Fruit fly (Drosophila melanogaster): ENCODE measurements around the gene Mcm6.

The Mcm6 gene

DNA sequence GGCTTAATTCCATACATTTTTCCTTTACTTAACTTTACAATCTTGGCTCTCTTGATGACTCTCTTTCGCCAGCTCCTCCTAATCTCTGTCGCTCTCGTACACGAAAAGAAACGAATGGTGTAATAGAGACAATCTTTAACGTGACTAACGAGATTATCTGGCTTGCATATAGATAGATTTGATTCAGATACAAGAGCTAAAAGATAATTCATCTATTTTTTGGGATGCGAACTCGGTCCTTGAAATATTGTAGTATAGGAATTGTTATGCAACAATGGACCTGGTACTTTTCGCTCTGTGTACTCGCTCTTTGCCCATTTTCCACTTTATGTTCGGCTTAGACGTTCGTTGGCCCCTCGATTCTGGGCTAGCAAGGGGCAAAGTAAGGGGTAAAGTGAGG is 37.1 kb downstream of the Mcm6 start (continued):
- TF ChIP-seq CG10431 (GFP tag; optimal IDR thresholded peaks at IDR 0.05), result no peak
- TF ChIP-seq Lpt (GFP tag; optimal IDR thresholded peaks at IDR 0.05), result no peak
- no peak for TF ChIP-seq bowl (GFP tag; IDR thresholded peaks at IDR 0.05)
- TF ChIP-seq emc (GFP tag; optimal IDR thresholded peaks at IDR 0.05), result peak; percentile 43
- peak; percentile 82 for TF ChIP-seq slbo (GFP tag; IDR thresholded peaks at IDR 0.05)
- peak; percentile 93 for TF ChIP-seq CG12769 (tag; optimal IDR thresholded peaks at IDR 0.05)
- TF ChIP-seq CG7839 (tag; optimal IDR thresholded peaks at IDR 0.05), result peak; percentile 88
- no peak for TF ChIP-seq CG7745 (tag; optimal IDR thresholded peaks at IDR 0.05)
- TF ChIP-seq CG32767 (GFP tag; IDR thresholded peaks at IDR 0.05), result 0 out of 2 replicates have a peak, but pooled peaks have one; percentile 46
- peak; percentile 73 for TF ChIP-seq CG9817 (tag; optimal IDR thresholded peaks at IDR 0.05)
- no peak for TF ChIP-seq Doc3 (GFP tag; IDR thresholded peaks at IDR 0.05; ENCODE audit: partially characterized antibody)
- TF ChIP-seq CG12071 (GFP tag; optimal IDR thresholded peaks at IDR 0.05), result peak; percentile 80
- no peak for TF ChIP-seq Opbp (GFP tag; IDR thresholded peaks at IDR 0.05; ENCODE audit: partially characterized antibody)
- TF ChIP-seq CrebB (tag; optimal IDR thresholded peaks at IDR 0.05), result peak; percentile 82
- peak; percentile 72 for TF ChIP-seq CG10267 (tag; optimal IDR thresholded peaks at IDR 0.05)
- peak; percentile 81 for TF ChIP-seq CG3281 (GFP tag; optimal IDR thresholded peaks at IDR 0.05)
- TF ChIP-seq lov (optimal IDR thresholded peaks at IDR 0.05), result no peak
- no peak for TF ChIP-seq lov (GFP tag; IDR thresholded peaks at IDR 0.05)
- no peak for TF ChIP-seq knrl (GFP tag; IDR thresholded peaks at IDR 0.05; ENCODE audit: partially characterized antibody)
- TF ChIP-seq fru (optimal IDR thresholded peaks at IDR 0.05), result no peak
- peak; percentile 77 for TF ChIP-seq CG6254 (GFP tag; optimal IDR thresholded peaks at IDR 0.05)
- TF ChIP-seq Fer1 (GFP tag; optimal IDR thresholded peaks at IDR 0.05), result peak; percentile 87
- TF ChIP-seq vfl (GFP tag; optimal IDR thresholded peaks at IDR 0.05), result peak; percentile 49
- TF ChIP-seq phol (tag; optimal IDR thresholded peaks at IDR 0.05), result peak; percentile 76
- peak; percentile 85 for TF ChIP-seq Sox102F (GFP tag; optimal IDR thresholded peaks at IDR 0.05)
- TF ChIP-seq CHES-1-like (GFP tag; optimal IDR thresholded peaks at IDR 0.05), result peak; percentile 77
- no peak for TF ChIP-seq hth (optimal IDR thresholded peaks at IDR 0.05)
- TF ChIP-seq CG18262 (tag; optimal IDR thresholded peaks at IDR 0.05), result peak; percentile 83
- TF ChIP-seq crp (GFP tag; optimal IDR thresholded peaks at IDR 0.05), result no peak
- no peak for TF ChIP-seq amos (GFP tag; IDR thresholded peaks at IDR 0.05; ENCODE audit: partially characterized antibody)
- peak; percentile 90 for TF ChIP-seq CG2678 (tag; optimal IDR thresholded peaks at IDR 0.05)
- TF ChIP-seq mam (GFP tag; optimal IDR thresholded peaks at IDR 0.05), result peak; percentile 77
- TF ChIP-seq fd64A (GFP tag; optimal IDR thresholded peaks at IDR 0.05), result peak; percentile 54
- TF ChIP-seq CG4707 (GFP tag; optimal IDR thresholded peaks at IDR 0.05), result peak; percentile 65
- TF ChIP-seq D19B (GFP tag; optimal IDR thresholded peaks at IDR 0.05), result peak; percentile 45
- TF ChIP-seq abd-A (tag; optimal IDR thresholded peaks at IDR 0.05), result no peak
- peak; percentile 65 for TF ChIP-seq CG11398 (GFP tag; optimal IDR thresholded peaks at IDR 0.05)
- peak; percentile 49 for TF ChIP-seq run (tag; optimal IDR thresholded peaks at IDR 0.05)
- peak; percentile 84 for TF ChIP-seq Antp (GFP tag; optimal IDR thresholded peaks at IDR 0.05)
- TF ChIP-seq CG8290 (GFP tag; optimal IDR thresholded peaks at IDR 0.05), result peak; percentile 61
- TF ChIP-seq CG8290 (tag; optimal IDR thresholded peaks at IDR 0.05), result peak in 1 of 2 experiments; percentile 93
- peak; percentile 27; the same call in 1 of the 2 replicates for TF ChIP-seq peb (GFP tag; IDR thresholded peaks at IDR 0.05)
- TF ChIP-seq Hr78 (GFP tag; optimal IDR thresholded peaks at IDR 0.05), result peak in 1 of 2 experiments; percentile 39
- peak; percentile 64 for TF ChIP-seq CG12155 (GFP tag; optimal IDR thresholded peaks at IDR 0.05)
- peak; percentile 67 for TF ChIP-seq CG1529 (GFP tag; optimal IDR thresholded peaks at IDR 0.05)
- peak; percentile 57 for TF ChIP-seq CG13123 (GFP tag; optimal IDR thresholded peaks at IDR 0.05)
- peak; percentile 64 for TF ChIP-seq esg (GFP tag; conservative IDR thresholded peaks at IDR 0.05)
- TF ChIP-seq CoRest (tag; optimal IDR thresholded peaks at IDR 0.05), result peak; percentile 81
- TF ChIP-seq Rx (GFP tag; IDR thresholded peaks at IDR 0.05), result peak; percentile 39; the same call in 1 of the 2 replicates
- TF ChIP-seq sc (optimal IDR thresholded peaks at IDR 0.05), result no peak
- peak; percentile 59 for TF ChIP-seq sc (GFP tag; optimal IDR thresholded peaks at IDR 0.05)
